Fruit fly (Drosophila melanogaster) whole organism, embryonic: ENCODE results near the gene CG34417.

Experiments used
- CG11093 ChIP-seq: fragments of 200-800 bp; sonication (Bioruptor generic); IDR thresholded peaks from 3 replicates; pipeline ENCODE4 v1.3.6; 2022; ENCODE audit warnings: missing biosample characterization, missing genetic modification characterization
- CG13424 ChIP-seq: fragments of 200-800 bp; sonication (Bioruptor generic); optimal IDR thresholded peaks from 2 replicates; lab custom pipeline; 2019; ENCODE audit warnings: missing biosample characterization, mild to moderate bottlenecking, missing genetic modification characterization, moderate library complexity
- CG15696 ChIP-seq: fragments of 200-800 bp; sonication (Bioruptor generic); optimal IDR thresholded peaks from 2 replicates; lab custom pipeline; 2019; ENCODE audit warnings: missing biosample characterization, mild to moderate bottlenecking, missing genetic modification characterization, moderate library complexity
- CG31365 ChIP-seq: fragments of 200-800 bp; sonication (Bioruptor generic); optimal IDR thresholded peaks from 2 replicates; lab custom pipeline; 2018; ENCODE audit warnings: missing biosample characterization, mild to moderate bottlenecking, missing genetic modification characterization
- CG32772 ChIP-seq: fragments of 200-800 bp; sonication (Bioruptor generic); IDR thresholded peaks from 2 replicates; pipeline ENCODE4 v1.3.6; 2022; ENCODE audit warnings: missing biosample characterization, missing genetic modification characterization
- CG3847 ChIP-seq: fragments of 200-800 bp; sonication (Bioruptor generic); IDR thresholded peaks from 2 replicates; pipeline ENCODE4 v1.3.6; 2022; ENCODE audit warnings: missing biosample characterization, missing genetic modification characterization
- CG4854 ChIP-seq: fragments of 200-800 bp; sonication (Bioruptor generic); optimal IDR thresholded peaks from 2 replicates; lab custom pipeline; 2016; ENCODE audit warnings: missing biosample characterization, missing genetic modification characterization, inconsistent platforms
- CG6765 ChIP-seq: fragments of 200-800 bp; sonication (Bioruptor generic); optimal IDR thresholded peaks from 3 replicates; lab custom pipeline; 2017; ENCODE audit warnings: missing biosample characterization, mild to moderate bottlenecking, missing genetic modification characterization
- CG7745 ChIP-seq: fragments of 200-800 bp; sonication (Bioruptor generic); optimal IDR thresholded peaks from 2 replicates; lab custom pipeline; 2018; ENCODE audit warnings: missing biosample characterization, mild to moderate bottlenecking, missing genetic modification characterization, moderate library complexity
- CG7839 ChIP-seq: fragments of 200-800 bp; sonication (Bioruptor generic); optimal IDR thresholded peaks from 3 replicates; lab custom pipeline; 2018; ENCODE audit warnings: missing biosample characterization, mild to moderate bottlenecking, missing genetic modification characterization, moderate library complexity
- CG7963 ChIP-seq: fragments of 200-800 bp; sonication (Bioruptor generic); IDR thresholded peaks from 3 replicates; pipeline ENCODE4 v1.3.6; 2022; ENCODE audit warnings: missing biosample characterization, missing genetic modification characterization; ENCODE audit not compliant: partially characterized antibody
- CG7987 ChIP-seq: fragments of 200-800 bp; sonication (Bioruptor generic); optimal IDR thresholded peaks from 2 replicates; lab custom pipeline; 2018; ENCODE audit warnings: missing biosample characterization, mild to moderate bottlenecking, missing genetic modification characterization, moderate library complexity
- CG8290 ChIP-seq, 3 experiments: fragments of 200-800 bp; sonication (Bioruptor generic); optimal IDR thresholded peaks; 2 replicates each; lab custom pipeline; 2016 to 2019; ENCODE audit warnings: missing biosample characterization in 3 of 3, missing genetic modification characterization in 3 of 3, mild to moderate bottlenecking in 2 of 3, moderate library complexity in 1 of 3
- CG8924 ChIP-seq: fragments of 200-800 bp; optimal IDR thresholded peaks from 3 replicates; lab custom pipeline; 2019; ENCODE audit warnings: missing biosample characterization, mild to moderate bottlenecking, missing genetic modification characterization, moderate library complexity
- CoRest ChIP-seq: fragments of 200-800 bp; sonication (Bioruptor generic); optimal IDR thresholded peaks from 3 replicates; lab custom pipeline; 2018; ENCODE audit warnings: missing biosample characterization, mild to moderate bottlenecking, missing genetic modification characterization, moderate library complexity
- Doc3 ChIP-seq: fragments of 200-800 bp; sonication (Bioruptor generic); IDR thresholded peaks from 3 replicates; pipeline ENCODE4 v1.3.6; 2022; ENCODE audit warnings: missing biosample characterization, missing genetic modification characterization; ENCODE audit not compliant: partially characterized antibody
- Dp ChIP-seq: fragments of 200-800 bp; sonication (Bioruptor generic); optimal IDR thresholded peaks from 2 replicates; lab custom pipeline; 2018; ENCODE audit warnings: missing biosample characterization, mild to moderate bottlenecking, missing genetic modification characterization, moderate library complexity
- ERR ChIP-seq: fragments of 200-800 bp; sonication (Bioruptor generic); optimal IDR thresholded peaks from 2 replicates; lab custom pipeline; 2016; ENCODE audit warnings: missing biosample characterization, missing genetic modification characterization
- Fer2 ChIP-seq: fragments of 200-800 bp; sonication (Bioruptor generic); optimal IDR thresholded peaks from 2 replicates; lab custom pipeline; 2018; ENCODE audit warnings: missing biosample characterization, mild to moderate bottlenecking, missing genetic modification characterization, moderate library complexity
- HmgD ChIP-seq: fragments of 200-800 bp; sonication (Bioruptor generic); optimal IDR thresholded peaks from 3 replicates; lab custom pipeline; 2016; ENCODE audit warnings: missing biosample characterization, missing genetic modification characterization
- Hr39 ChIP-seq: fragments of >200 bp; optimal IDR thresholded peaks from 2 replicates; lab custom pipeline; 2017
- Hsf ChIP-seq: fragments of 200-800 bp; sonication (Bioruptor generic); optimal IDR thresholded peaks from 3 replicates; lab custom pipeline; 2016; ENCODE audit warnings: missing biosample characterization, missing genetic modification characterization
- NK7.1 ChIP-seq: fragments of 200-800 bp; sonication (Bioruptor generic); optimal IDR thresholded peaks from 3 replicates; lab custom pipeline; 2016; ENCODE audit warnings: missing biosample characterization, missing genetic modification characterization
- Spps ChIP-seq: fragments of 200-800 bp; sonication (Bioruptor generic); optimal IDR thresholded peaks from 2 replicates; lab custom pipeline; 2018; ENCODE audit warnings: missing biosample characterization, mild to moderate bottlenecking, missing genetic modification characterization
- Tbp ChIP-seq: fragments of >200 bp; optimal IDR thresholded peaks from 2 replicates; lab custom pipeline; 2018; ENCODE audit warnings: missing biosample characterization, missing genetic modification characterization
- bcd ChIP-seq: fragments of 200-800 bp; sonication (Bioruptor generic); optimal IDR thresholded peaks from 2 replicates; lab custom pipeline; 2017; ENCODE audit warnings: missing biosample characterization, mild to moderate bottlenecking, missing genetic modification characterization
- bigmax ChIP-seq: fragments of 200-800 bp; sonication (Bioruptor generic); optimal IDR thresholded peaks from 2 replicates; lab custom pipeline; 2018; ENCODE audit warnings: missing biosample characterization, mild to moderate bottlenecking, missing genetic modification characterization
- chinmo ChIP-seq: fragments of 200-800 bp; sonication (Bioruptor generic); IDR thresholded peaks from 4 replicates; pipeline ENCODE4 v1.3.6; 2022; ENCODE audit warnings: missing biosample characterization, missing genetic modification characterization; ENCODE audit not compliant: partially characterized antibody
- chn ChIP-seq: fragments of 200-800 bp; sonication (Bioruptor generic); optimal IDR thresholded peaks from 2 replicates; lab custom pipeline; 2016; ENCODE audit warnings: missing biosample characterization, missing genetic modification characterization
- crc ChIP-seq: fragments of 200-800 bp; sonication (Bioruptor generic); optimal IDR thresholded peaks from 2 replicates; lab custom pipeline; 2016; ENCODE audit warnings: missing biosample characterization, missing genetic modification characterization
- danr ChIP-seq: fragments of 200-800 bp; sonication (Bioruptor generic); IDR thresholded peaks from 2 replicates; pipeline ENCODE4 v1.3.6; 2022; ENCODE audit warnings: missing biosample characterization, missing genetic modification characterization
- en ChIP-seq: fragments of 200-800 bp; sonication (Bioruptor generic); optimal IDR thresholded peaks from 2 replicates; lab custom pipeline; 2016; ENCODE audit warnings: missing biosample characterization, missing genetic modification characterization
- fd64A ChIP-seq: fragments of 200-800 bp; sonication (Bioruptor generic); optimal IDR thresholded peaks from 3 replicates; lab custom pipeline; 2018; ENCODE audit warnings: missing biosample characterization, mild to moderate bottlenecking, missing genetic modification characterization
- gce ChIP-seq: fragments of 200-800 bp; sonication (Bioruptor generic); IDR thresholded peaks from 3 replicates; pipeline ENCODE4 v1.3.6; 2022; ENCODE audit warnings: missing biosample characterization, missing genetic modification characterization
- gsb-n ChIP-seq: fragments of 200-800 bp; sonication (Bioruptor generic); optimal IDR thresholded peaks from 3 replicates; lab custom pipeline; 2018; ENCODE audit warnings: missing biosample characterization, mild to moderate bottlenecking, missing genetic modification characterization
- her ChIP-seq: fragments of 200-800 bp; sonication (Bioruptor generic); optimal IDR thresholded peaks from 2 replicates; lab custom pipeline; 2016; ENCODE audit warnings: missing biosample characterization, missing genetic modification characterization
- jumu ChIP-seq: fragments of 200-800 bp; sonication (Bioruptor generic); optimal IDR thresholded peaks from 3 replicates; lab custom pipeline; 2016; ENCODE audit warnings: missing biosample characterization, missing genetic modification characterization
- kay ChIP-seq: fragments of 200-800 bp; sonication (Bioruptor generic); optimal IDR thresholded peaks from 2 replicates; lab custom pipeline; 2016; ENCODE audit warnings: missing biosample characterization, missing genetic modification characterization
- kni ChIP-seq: fragments of 200-800 bp; sonication (Bioruptor generic); optimal IDR thresholded peaks from 3 replicates; lab custom pipeline; 2017; ENCODE audit warnings: mild to moderate bottlenecking, missing biosample characterization, missing genetic modification reagents, missing genetic modification characterization
- lbe ChIP-seq: fragments of 200-800 bp; sonication (Bioruptor generic); optimal IDR thresholded peaks from 2 replicates; lab custom pipeline; 2016; ENCODE audit warnings: missing biosample characterization, mild to moderate bottlenecking, missing genetic modification characterization
- sens ChIP-seq: fragments of 200-800 bp; sonication (Bioruptor generic); peaks from one replicate; lab custom pipeline; 2016; ENCODE audit warnings: missing biosample characterization, missing genetic modification characterization
- slou ChIP-seq: fragments of 200-800 bp; sonication (Bioruptor generic); optimal IDR thresholded peaks from 3 replicates; lab custom pipeline; 2016; ENCODE audit warnings: missing biosample characterization, missing genetic modification characterization
- tio ChIP-seq: fragments of 200-800 bp; sonication (Bioruptor generic); optimal IDR thresholded peaks from 2 replicates; lab custom pipeline; 2017; ENCODE audit warnings: missing biosample characterization, missing genetic modification characterization, inconsistent platforms
- tll ChIP-seq, 2 experiments: fragments of 200-800 bp in 1 of 2; fragments of >200 bp in 1 of 2; sonication (Bioruptor generic) in 1 of 2; optimal IDR thresholded peaks; 2 replicates each; lab custom pipeline; 2017 to 2019; ENCODE audit warnings: missing biosample characterization in 2 of 2, missing genetic modification characterization in 2 of 2, mild to moderate bottlenecking in 1 of 2, moderate library complexity in 1 of 2
- tup ChIP-seq: fragments of 200-800 bp; sonication (Bioruptor generic); optimal IDR thresholded peaks from 2 replicates; lab custom pipeline; 2016; ENCODE audit warnings: missing biosample characterization, mild to moderate bottlenecking, missing genetic modification characterization, moderate library complexity
- twi ChIP-seq: fragments of 200-800 bp; optimal IDR thresholded peaks from 2 replicates; lab custom pipeline; 2019; ENCODE audit warnings: missing biosample characterization, mild to moderate bottlenecking, missing genetic modification characterization, moderate library complexity
- unc-4 ChIP-seq: fragments of 200-800 bp; sonication (Bioruptor generic); IDR thresholded peaks from 2 replicates; pipeline ENCODE4 v1.3.6; 2022; ENCODE audit warnings: missing biosample characterization, missing genetic modification characterization; ENCODE audit not compliant: partially characterized antibody
- zen2 ChIP-seq: fragments of 200-800 bp; sonication (Bioruptor generic); IDR thresholded peaks from 3 replicates; pipeline ENCODE4 v1.3.6; 2022; ENCODE audit warnings: missing biosample characterization, missing genetic modification characterization; ENCODE audit not compliant: partially characterized antibody
- zfh2 ChIP-seq: fragments of 200-800 bp; sonication (Bioruptor generic); optimal IDR thresholded peaks from 2 replicates; lab custom pipeline; 2016; ENCODE audit warnings: missing biosample characterization, missing genetic modification characterization

Gene CG34417

DNA sequence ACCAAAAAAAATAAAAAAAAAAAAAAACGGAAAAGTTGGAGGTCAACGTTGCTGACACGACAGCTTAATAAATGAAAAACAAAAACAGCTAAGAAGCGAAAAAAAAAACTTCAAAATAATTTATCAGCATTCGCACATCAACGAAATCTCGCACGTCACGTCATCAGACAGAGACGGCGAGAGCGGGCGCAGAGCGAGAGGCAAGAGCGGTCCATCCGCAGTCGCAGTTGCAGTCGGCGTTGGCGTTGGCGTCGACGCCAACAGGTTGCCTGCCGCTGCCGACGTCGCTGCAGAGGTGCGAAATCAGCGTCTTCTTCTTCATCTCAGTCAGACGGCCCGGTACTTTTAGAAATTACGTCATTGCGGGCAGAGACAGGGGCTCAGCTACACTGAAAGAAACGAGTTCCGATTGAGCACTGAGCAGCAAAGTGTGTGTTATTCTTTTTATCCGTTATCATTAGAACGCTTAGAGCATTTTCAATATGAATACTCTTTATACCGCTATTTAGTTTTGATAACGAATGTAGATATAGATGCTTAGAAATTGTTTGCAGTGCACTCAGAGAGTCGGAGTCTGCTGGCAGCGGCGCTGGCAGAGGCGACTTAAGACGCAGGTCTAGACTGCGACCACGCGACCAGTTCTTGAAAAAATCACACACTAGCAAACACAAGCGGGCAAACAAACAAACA is 9.0 kb downstream of the CG34417 start (continued):
- TF ChIP-seq bigmax (peak; percentile 76), twi (tag; lab: Kevin White, UChicago) (peak; percentile 84), Dp (no peak), fd64A (GFP tag; lab: Kevin White, UChicago) (peak; percentile 86), NK7.1 (GFP tag; lab: Kevin White, UChicago) (peak; percentile 93), Tbp (GFP tag; lab: Kevin White, UChicago) (no peak), CG7745 (tag; lab: Kevin White, UChicago) (no peak), zen2 (GFP tag; lab: Robert Waterston, UW) (no peak), en (GFP tag; lab: Kevin White, UChicago) (peak; percentile 86), crc (GFP tag; lab: Kevin White, UChicago) (peak; percentile 90), CG13424 (tag; lab: Kevin White, UChicago) (peak; percentile 93), CG32772 (peak; percentile 95), HmgD (GFP tag; lab: Kevin White, UChicago) (peak; percentile 94), tll (GFP tag; optimal IDR thresholded peaks at IDR 0.05; lab: Kevin White, UChicago) (peak in 1 of 2 experiments; percentile 63), CG4854 (GFP tag; lab: Kevin White, UChicago) (no peak), CG7987 (GFP tag; lab: Kevin White, UChicago) (peak; percentile 90), CG8924 (tag; lab: Kevin White, UChicago) (peak; percentile 94), sens (GFP tag; lab: Kevin White, UChicago) (peak; percentile 99), gce (GFP tag; lab: Robert Waterston, UW) (peak; percentile 92), CG11093 (GFP tag; lab: Robert Waterston, UW) (peak; percentile 91), CG7963 (no peak), unc-4 (GFP tag; lab: Robert Waterston, UW) (no peak), Hr39 (lab: Kevin White, UChicago) (no peak), kni (peak; percentile 43), Hsf (GFP tag; lab: Kevin White, UChicago) (peak; percentile 95), tup (peak; percentile 91), CG3847 (GFP tag; lab: Robert Waterston, UW) (peak; percentile 96), chinmo (GFP tag; lab: Robert Waterston, UW) (peak; percentile 93), zfh2 (GFP tag; lab: Kevin White, UChicago) (peak; percentile 95), lbe (peak; percentile 94), danr (peak; percentile 90), CG31365 (tag; lab: Kevin White, UChicago) (peak; percentile 85), CG8290 (GFP tag; optimal IDR thresholded peaks at IDR 0.05; lab: Kevin White, UChicago) (peak; percentile 89), CG8290 (tag; optimal IDR thresholded peaks at IDR 0.05; lab: Kevin White, UChicago) (peak; percentile 38 to 98), bcd (GFP tag; lab: Kevin White, UChicago) (peak; percentile 96), ERR (GFP tag; lab: Kevin White, UChicago) (peak; percentile 95), kay (GFP tag; lab: Kevin White, UChicago) (no peak), CG7839 (tag; lab: Kevin White, UChicago) (peak; percentile 96), chn (GFP tag; lab: Kevin White, UChicago) (peak; percentile 91), her (peak; percentile 97), CG15696 (peak; percentile 97), gsb-n (tag; lab: Kevin White, UChicago) (peak; percentile 79), Spps (tag; lab: Kevin White, UChicago) (peak; percentile 86), tio (peak; percentile 88), slou (GFP tag; lab: Kevin White, UChicago) (peak; percentile 82), CG6765 (GFP tag; lab: Kevin White, UChicago) (peak; percentile 91), jumu (peak; percentile 96), CoRest (peak; percentile 94), Doc3 (GFP tag; lab: Robert Waterston, UW) (no peak), Fer2 (tag; lab: Kevin White, UChicago) (peak; percentile 94)
